In genomic region chrX:6662876-6663551, dm6 we compare ENCODE assay signal across 2 fruit fly cellular contexts.
TF ChIP-seq lines count a peak whose summit lies in the region.

No protein-coding gene starts in this region.

TF ChIP-seq in whole organism, embryonic, 481 proteins besides CTCF, POLR2A, EP300 and RAD21 (continued from another document and continues in another):
- TF ChIP-seq pzg (GFP tag; optimal IDR thresholded peaks at IDR 0.05; lab: Kevin White, UChicago) (no peak), CG10543 (GFP tag; optimal IDR thresholded peaks at IDR 0.05; lab: Kevin White, UChicago) (no peak), CG12236 (GFP tag; optimal IDR thresholded peaks at IDR 0.05; lab: Kevin White, UChicago) (no peak), CG6813 (GFP tag; optimal IDR thresholded peaks at IDR 0.05; lab: Kevin White, UChicago) (no peak), CG9727 (GFP tag; optimal IDR thresholded peaks at IDR 0.05; lab: Kevin White, UChicago) (no peak), ewg (GFP tag; optimal IDR thresholded peaks at IDR 0.05; lab: Kevin White, UChicago) (peak; percentile 18), Hr3 (GFP tag; optimal IDR thresholded peaks at IDR 0.05; lab: Kevin White, UChicago) (peak; percentile 1), mam (GFP tag; optimal IDR thresholded peaks at IDR 0.05; lab: Kevin White, UChicago) (peak; percentile 24), ken (GFP tag; IDR thresholded peaks at IDR 0.05; lab: Robert Waterston, UW) (no peak), CG2875 (GFP tag; optimal IDR thresholded peaks at IDR 0.05; lab: Kevin White, UChicago) (no peak), CG7372 (GFP tag; IDR thresholded peaks at IDR 0.05; lab: Robert Waterston, UW) (0 out of 2 replicates have a peak, but pooled peaks have one; percentile 27), shn (GFP tag; optimal IDR thresholded peaks at IDR 0.05; lab: Kevin White, UChicago) (peak; percentile 24), CG12071 (GFP tag; optimal IDR thresholded peaks at IDR 0.05; lab: Kevin White, UChicago) (no peak), CG12299 (tag; optimal IDR thresholded peaks at IDR 0.05; lab: Kevin White, UChicago) (no peak), Hr51 (GFP tag; optimal IDR thresholded peaks at IDR 0.05; lab: Kevin White, UChicago) (peak in 1 of 2 experiments; percentile 44), vfl (GFP tag; optimal IDR thresholded peaks at IDR 0.05; lab: Kevin White, UChicago) (no peak), seq (GFP tag; IDR thresholded peaks at IDR 0.05; lab: Robert Waterston, UW) (peak; percentile 59; the same call in 1 of the 2 replicates), CG31441 (GFP tag; IDR thresholded peaks at IDR 0.05; lab: Robert Waterston, UW) (peak; percentile 46), Rfx (GFP tag; IDR thresholded peaks at IDR 0.05; lab: Robert Waterston, UW) (peak; percentile 76; the same call in 1 of the 2 replicates), Dbx (GFP tag; IDR thresholded peaks at IDR 0.05; lab: Robert Waterston, UW) (0 out of 3 replicates have a peak, but pooled peaks have one; percentile 34), sens (GFP tag; lab: Kevin White, UChicago) (peak; percentile 93), kni (GFP tag; optimal IDR thresholded peaks at IDR 0.05; lab: Kevin White, UChicago) (no peak), CG15011 (GFP tag; optimal IDR thresholded peaks at IDR 0.05; lab: Kevin White, UChicago) (no peak), wdn (GFP tag; IDR thresholded peaks at IDR 0.05; lab: Robert Waterston, UW) (peak; percentile 36; the same call in 1 of the 2 replicates), CG18262 (tag; optimal IDR thresholded peaks at IDR 0.05; lab: Kevin White, UChicago) (peak; percentile 40), Fer3 (tag; optimal IDR thresholded peaks at IDR 0.05; lab: Kevin White, UChicago) (peak; percentile 16), pita (GFP tag; optimal IDR thresholded peaks at IDR 0.05; lab: Kevin White, UChicago) (no peak), Gug (GFP tag; IDR thresholded peaks at IDR 0.05; lab: Robert Waterston, UW) (peak; percentile 47; the same call in 1 of the 4 replicates), CG3838 (GFP tag; optimal IDR thresholded peaks at IDR 0.05; lab: Kevin White, UChicago) (no peak), fd64A (GFP tag; optimal IDR thresholded peaks at IDR 0.05; lab: Kevin White, UChicago) (no peak), CG3407 (GFP tag; optimal IDR thresholded peaks at IDR 0.05; lab: Kevin White, UChicago) (no peak), E2f2 (GFP tag; IDR thresholded peaks at IDR 0.05; lab: Robert Waterston, UW) (no peak; the same call in 1 of the 2 replicates), CG14014 (GFP tag; IDR thresholded peaks at IDR 0.05; lab: Robert Waterston, UW) (peak; percentile 56; the same call in 1 of the 2 replicates), fd96Cb (tag; optimal IDR thresholded peaks at IDR 0.05; lab: Kevin White, UChicago) (no peak), HLH54F (GFP tag; optimal IDR thresholded peaks at IDR 0.05; lab: Kevin White, UChicago) (peak; percentile 12), CG13894 (tag; optimal IDR thresholded peaks at IDR 0.05; lab: Kevin White, UChicago) (no peak), CG6765 (GFP tag; optimal IDR thresholded peaks at IDR 0.05; lab: Kevin White, UChicago) (no peak), bcd (GFP tag; optimal IDR thresholded peaks at IDR 0.05; lab: Kevin White, UChicago) (peak; percentile 21), CG7556 (GFP tag; optimal IDR thresholded peaks at IDR 0.05; lab: Kevin White, UChicago) (peak; percentile 43), sim (GFP tag; IDR thresholded peaks at IDR 0.05; lab: Robert Waterston, UW) (no peak), Elba2 (GFP tag; optimal IDR thresholded peaks at IDR 0.05; lab: Kevin White, UChicago) (no peak), Stat92E (GFP tag; optimal IDR thresholded peaks at IDR 0.05; lab: Kevin White, UChicago) (no peak), HLH3B (GFP tag; IDR thresholded peaks at IDR 0.05; lab: Robert Waterston, UW) (peak; percentile 51; the same call in 1 of the 2 replicates), Dek (tag; optimal IDR thresholded peaks at IDR 0.05; lab: Kevin White, UChicago) (peak; percentile 19), Hr39 (optimal IDR thresholded peaks at IDR 0.05; lab: Kevin White, UChicago) (no peak), klu (GFP tag; IDR thresholded peaks at IDR 0.05; lab: Robert Waterston, UW) (no peak), maf-S (GFP tag; optimal IDR thresholded peaks at IDR 0.05; lab: Kevin White, UChicago) (no peak), Kr (GFP tag; optimal IDR thresholded peaks at IDR 0.05; lab: Kevin White, UChicago) (no peak), CoRest (tag; optimal IDR thresholded peaks at IDR 0.05; lab: Kevin White, UChicago) (peak; percentile 25), so (GFP tag; IDR thresholded peaks at IDR 0.05; lab: Robert Waterston, UW) (peak; percentile 49; the same call in 1 of the 3 replicates), cas (GFP tag; IDR thresholded peaks at IDR 0.05; lab: Robert Waterston, UW) (no peak), ham (GFP tag; IDR thresholded peaks at IDR 0.05; lab: Robert Waterston, UW) (no peak), Poxn (GFP tag; IDR thresholded peaks at IDR 0.05; lab: Robert Waterston, UW) (no peak), stwl (tag; optimal IDR thresholded peaks at IDR 0.05; lab: Kevin White, UChicago) (no peak), org-1 (GFP tag; optimal IDR thresholded peaks at IDR 0.05; lab: Kevin White, UChicago) (no peak), cg (GFP tag; optimal IDR thresholded peaks at IDR 0.05; lab: Kevin White, UChicago) (no peak), CG15479 (GFP tag; optimal IDR thresholded peaks at IDR 0.05; lab: Kevin White, UChicago) (no peak), CG2889 (GFP tag; IDR thresholded peaks at IDR 0.05; lab: Robert Waterston, UW) (no peak), YL-1 (GFP tag; optimal IDR thresholded peaks at IDR 0.05; lab: Kevin White, UChicago) (no peak), CG9876 (GFP tag; optimal IDR thresholded peaks at IDR 0.05; lab: Kevin White, UChicago) (no peak), Chrac-16 (GFP tag; optimal IDR thresholded peaks at IDR 0.05; lab: Kevin White, UChicago) (no peak), CG11093 (GFP tag; IDR thresholded peaks at IDR 0.05; lab: Robert Waterston, UW) (no peak), HLH4C (GFP tag; IDR thresholded peaks at IDR 0.05; lab: Robert Waterston, UW; ENCODE audit: partially characterized antibody) (no peak), CG10147 (GFP tag; optimal IDR thresholded peaks at IDR 0.05; lab: Kevin White, UChicago) (no peak), tap (tag; optimal IDR thresholded peaks at IDR 0.05; lab: Kevin White, UChicago) (no peak), kay (GFP tag; optimal IDR thresholded peaks at IDR 0.05; lab: Kevin White, UChicago) (no peak), ssp (GFP tag; IDR thresholded peaks at IDR 0.05; lab: Robert Waterston, UW) (peak; percentile 40; the same call in 1 of the 2 replicates)

TF ChIP-seq in whole organism, prepupa, 60 proteins besides CTCF, POLR2A, EP300 and RAD21 (continued from another document):
- TF ChIP-seq Gug (GFP tag; IDR thresholded peaks at IDR 0.05; lab: Robert Waterston, UW), result no peak; the same call in 1 of the 2 replicates
- no peak for TF ChIP-seq Met (GFP tag; optimal IDR thresholded peaks at IDR 0.05; lab: Kevin White, UChicago)
- no peak for TF ChIP-seq Hr38 (GFP tag; optimal IDR thresholded peaks at IDR 0.05; lab: Kevin White, UChicago)
- peak; percentile 20 for TF ChIP-seq pdm3 (GFP tag; optimal IDR thresholded peaks at IDR 0.05; lab: Kevin White, UChicago)
- TF ChIP-seq OdsH (GFP tag; optimal IDR thresholded peaks at IDR 0.05; lab: Kevin White, UChicago), result peak; percentile 43
- peak; percentile 69 for TF ChIP-seq eg (GFP tag; IDR thresholded peaks at IDR 0.05; lab: Robert Waterston, UW)
- TF ChIP-seq Hr39 (GFP tag; optimal IDR thresholded peaks at IDR 0.05; lab: Kevin White, UChicago), result no peak
- no peak for TF ChIP-seq CG34406 (GFP tag; optimal IDR thresholded peaks at IDR 0.05; lab: Kevin White, UChicago)
- TF ChIP-seq Hr4 (GFP tag; optimal IDR thresholded peaks at IDR 0.05; lab: Kevin White, UChicago), result peak; percentile 74
- peak; percentile 7 for TF ChIP-seq net (GFP tag; optimal IDR thresholded peaks at IDR 0.05; lab: Kevin White, UChicago)
- TF ChIP-seq achi (GFP tag; optimal IDR thresholded peaks at IDR 0.05; lab: Kevin White, UChicago), result no peak
- TF ChIP-seq CG6163 (GFP tag; IDR thresholded peaks at IDR 0.05; lab: Robert Waterston, UW), result peak; percentile 41; the same call in 1 of the 3 replicates
- no peak for TF ChIP-seq CG9139 (GFP tag; optimal IDR thresholded peaks at IDR 0.05; lab: Kevin White, UChicago)
- peak; percentile 85 for TF ChIP-seq CG32006 (GFP tag; optimal IDR thresholded peaks at IDR 0.05; lab: Kevin White, UChicago)
- TF ChIP-seq Blimp-1 (GFP tag; optimal IDR thresholded peaks at IDR 0.05; lab: Kevin White, UChicago), result no peak
- TF ChIP-seq CG11294 (GFP tag; IDR thresholded peaks at IDR 0.05; lab: Robert Waterston, UW), result peak; percentile 18; the same call in 1 of the 2 replicates
- no peak for TF ChIP-seq esn (GFP tag; optimal IDR thresholded peaks at IDR 0.05; lab: Kevin White, UChicago)
- peak; percentile 16 for TF ChIP-seq Eip75B (GFP tag; optimal IDR thresholded peaks at IDR 0.05; lab: Kevin White, UChicago)
- TF ChIP-seq fkh (GFP tag; optimal IDR thresholded peaks at IDR 0.05; lab: Kevin White, UChicago), result no peak
- no peak for TF ChIP-seq acj6 (GFP tag; optimal IDR thresholded peaks at IDR 0.05; lab: Kevin White, UChicago)
- TF ChIP-seq vri (GFP tag; optimal IDR thresholded peaks at IDR 0.05; lab: Kevin White, UChicago), result no peak
